Fruit fly (Drosophila melanogaster) whole organism, pupa: ENCODE measurements around the gene EMC3.

Experiments
- CG12605 ChIP-seq: fragments of 200-800 bp; sonication (Bioruptor generic); IDR thresholded peaks from 2 replicates; pipeline ENCODE4 v1.3.6; 2022; ENCODE audit warnings: missing biosample characterization, missing genetic modification characterization
- CG13204 ChIP-seq: fragments of 200-800 bp; sonication (Bioruptor generic); optimal IDR thresholded peaks from 2 replicates; lab custom pipeline; 2018; ENCODE audit warnings: missing biosample characterization, mild to moderate bottlenecking, missing genetic modification characterization, moderate library complexity
- CG15710 ChIP-seq: fragments of 200-800 bp; sonication (Bioruptor generic); optimal IDR thresholded peaks from 2 replicates; lab custom pipeline; 2018; ENCODE audit warnings: missing biosample characterization, mild to moderate bottlenecking, missing genetic modification characterization, moderate library complexity
- CG32121 ChIP-seq: fragments of 200-800 bp; sonication (Bioruptor generic); IDR thresholded peaks from 2 replicates; pipeline ENCODE4 v1.3.6; 2022; ENCODE audit warnings: missing biosample characterization, missing genetic modification characterization
- CG8159 ChIP-seq: fragments of 200-800 bp; sonication (Bioruptor generic); optimal IDR thresholded peaks from 3 replicates; lab custom pipeline; 2018; ENCODE audit warnings: missing biosample characterization, mild to moderate bottlenecking, missing genetic modification characterization, moderate library complexity
- CG8301 ChIP-seq: fragments of 200-800 bp; sonication (Bioruptor generic); optimal IDR thresholded peaks from 2 replicates; lab custom pipeline; 2018; ENCODE audit warnings: missing biosample characterization, mild to moderate bottlenecking, missing genetic modification characterization
- EcR ChIP-seq: fragments of 200-800 bp; sonication (Bioruptor generic); optimal IDR thresholded peaks from 3 replicates; lab custom pipeline; 2019; ENCODE audit warnings: missing biosample characterization, missing genetic modification characterization, mild to moderate bottlenecking, moderate library complexity, missing genetic modification reagents
- rn ChIP-seq: fragments of 200-800 bp; sonication (Bioruptor generic); IDR thresholded peaks from 2 replicates; pipeline ENCODE4 v1.3.6; 2022; ENCODE audit warnings: missing biosample characterization, missing genetic modification characterization

DNA sequence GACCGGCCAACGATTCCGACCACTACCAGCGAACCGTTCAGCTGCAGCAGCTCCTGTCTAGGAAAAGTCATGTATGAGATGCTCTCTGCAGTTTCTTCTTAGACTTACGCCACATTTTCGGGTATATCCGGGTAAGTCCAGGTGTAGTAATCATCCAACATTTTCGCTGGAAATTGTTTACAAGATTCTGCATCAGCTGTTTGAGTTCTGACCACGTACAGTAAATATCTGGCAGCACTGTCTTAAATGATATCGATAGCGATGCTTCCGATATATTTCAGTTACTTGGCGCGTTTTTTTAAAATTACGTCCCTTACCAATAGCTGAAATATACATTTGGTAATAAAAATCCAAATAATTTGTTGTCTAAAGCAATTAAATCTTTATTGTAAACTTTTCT, 11.5 kb upstream of the EMC3 start, which contains the start of gene CG6729:
- TF ChIP-seq CG12605, result no peak
- no peak for TF ChIP-seq rn
- TF ChIP-seq EcR, result no peak
- TF ChIP-seq CG32121 (GFP tag; lab: Robert Waterston, UW), result no peak
- no peak for TF ChIP-seq CG13204
- TF ChIP-seq CG8301, result no peak
- no peak for TF ChIP-seq CG8159 (tag; lab: Kevin White, UChicago)
- no peak for TF ChIP-seq CG15710 (tag; lab: Kevin White, UChicago)
